Fruit fly (Drosophila melanogaster): Measurements from ENCODE around the gene Calx.

Calx gene

dm6 chr3R:20949749-20950676 lies 28.0 kb upstream of the Calx start (continued):
- TF ChIP-seq Hr78 (GFP tag; optimal IDR thresholded peaks at IDR 0.05) (peak in 1 of 2 experiments; percentile 74), nerfin-2 (GFP tag; IDR thresholded peaks at IDR 0.05; ENCODE audit: partially characterized antibody) (no peak), tgo (GFP tag; IDR thresholded peaks at IDR 0.05) (peak; percentile 15; the same call in 1 of the 3 replicates), sob (GFP tag; IDR thresholded peaks at IDR 0.05) (0 out of 2 replicates have a peak, but pooled peaks have one; percentile 27), CG16779 (GFP tag; IDR thresholded peaks at IDR 0.05) (no peak), CG12769 (tag; optimal IDR thresholded peaks at IDR 0.05) (no peak), Kr (GFP tag; optimal IDR thresholded peaks at IDR 0.05) (no peak), tap (tag; optimal IDR thresholded peaks at IDR 0.05) (peak; percentile 21), HLH4C (GFP tag; IDR thresholded peaks at IDR 0.05; ENCODE audit: partially characterized antibody) (no peak), Awh (GFP tag; IDR thresholded peaks at IDR 0.05) (no peak), croc (GFP tag; conservative IDR thresholded peaks at IDR 0.05) (no peak), ap (GFP tag; IDR thresholded peaks at IDR 0.05) (no peak), wdn (GFP tag; IDR thresholded peaks at IDR 0.05) (no peak), CG13624 (GFP tag; optimal IDR thresholded peaks at IDR 0.05) (no peak), CG1024 (GFP tag; IDR thresholded peaks at IDR 0.05) (no peak), Nf-YB (GFP tag; optimal IDR thresholded peaks at IDR 0.05) (no peak), CG9609 (GFP tag; optimal IDR thresholded peaks at IDR 0.05) (no peak), shn (GFP tag; optimal IDR thresholded peaks at IDR 0.05) (no peak), CG10209 (GFP tag; optimal IDR thresholded peaks at IDR 0.05) (peak; percentile 47), Xrp1 (GFP tag; IDR thresholded peaks at IDR 0.05) (0 out of 2 replicates have a peak, but pooled peaks have one; percentile 12), zfh1 (GFP tag; IDR thresholded peaks at IDR 0.05) (no peak), CG5180 (GFP tag; optimal IDR thresholded peaks at IDR 0.05) (peak; percentile 22), NfI (GFP tag; optimal IDR thresholded peaks at IDR 0.05) (no peak), CG15514 (GFP tag; optimal IDR thresholded peaks at IDR 0.05) (no peak), Adf1 (GFP tag; IDR thresholded peaks at IDR 0.05) (no peak), hbn (GFP tag; IDR thresholded peaks at IDR 0.05; ENCODE audit: partially characterized antibody) (no peak), dan (GFP tag; IDR thresholded peaks at IDR 0.05) (no peak), cas (GFP tag; IDR thresholded peaks at IDR 0.05) (no peak), E2f2 (GFP tag; IDR thresholded peaks at IDR 0.05) (no peak), CG12659 (GFP tag; optimal IDR thresholded peaks at IDR 0.05) (peak; percentile 38), CG31441 (GFP tag; IDR thresholded peaks at IDR 0.05) (peak; percentile 56), gcm (GFP tag; optimal IDR thresholded peaks at IDR 0.05) (peak; percentile 32), Med (GFP tag) (peak; percentile 85), CG11696 (GFP tag; IDR thresholded peaks at IDR 0.05) (no peak), scrt (GFP tag; optimal IDR thresholded peaks at IDR 0.05) (no peak), en (GFP tag; optimal IDR thresholded peaks at IDR 0.05) (no peak), Ets97D (GFP tag; optimal IDR thresholded peaks at IDR 0.05) (no peak), CG9817 (tag; optimal IDR thresholded peaks at IDR 0.05) (no peak), hkb (optimal IDR thresholded peaks at IDR 0.05) (no peak), hkb (GFP tag; IDR thresholded peaks at IDR 0.05) (no peak; the same call in 1 of the 2 replicates), ranshi (GFP tag; IDR thresholded peaks at IDR 0.05) (peak; percentile 3; the same call in 1 of the 2 replicates), wek (GFP tag; optimal IDR thresholded peaks at IDR 0.05) (no peak), Nf-YA (GFP tag; IDR thresholded peaks at IDR 0.05) (no peak), Chrac-16 (GFP tag; optimal IDR thresholded peaks at IDR 0.05) (no peak), pnt (GFP tag; optimal IDR thresholded peaks at IDR 0.05) (no peak), CG17359 (tag; optimal IDR thresholded peaks at IDR 0.05) (peak; percentile 22), slp2 (GFP tag; optimal IDR thresholded peaks at IDR 0.05) (no peak), sqz (GFP tag; optimal IDR thresholded peaks at IDR 0.05) (no peak), CG17829 (tag; optimal IDR thresholded peaks at IDR 0.05) (no peak)
